Worm (Caenorhabditis elegans): Measurements from ENCODE around the gene sdz-31.

- no peak for TF ChIP-seq hmg-1.2 (GFP tag; IDR thresholded peaks at IDR 0.05)
- TF ChIP-seq ama-1 (optimal IDR thresholded peaks at IDR 0.05) = no peak
- TF ChIP-seq ama-1 (GFP tag; optimal IDR thresholded peaks at IDR 0.05) = no peak
- TF ChIP-seq hsf-1 (GFP tag; IDR thresholded peaks at IDR 0.05) = no peak
- TF ChIP-seq lir-1 (GFP tag; conservative IDR thresholded peaks at IDR 0.05) = no peak
- no peak for TF ChIP-seq B0035.1 (tag; optimal IDR thresholded peaks at IDR 0.05)
- no peak for TF ChIP-seq T26A5.8 (tag; optimal IDR thresholded peaks at IDR 0.05)
- TF ChIP-seq aptf-3 (GFP tag; IDR thresholded peaks at IDR 0.05) = no peak
- TF ChIP-seq F33H1.4 (GFP tag; IDR thresholded peaks at IDR 0.05) = no peak
- no peak for TF ChIP-seq unc-62 (GFP tag; optimal IDR thresholded peaks at IDR 0.05)
- TF ChIP-seq sea-2 (GFP tag; IDR thresholded peaks at IDR 0.05) = no peak
- no peak for TF ChIP-seq nfya-1 (tag; optimal IDR thresholded peaks at IDR 0.05; ENCODE audit: borderline replicate concordance, insufficient read depth)
- TF ChIP-seq lin-40 (tag; optimal IDR thresholded peaks at IDR 0.05) = no peak
- no peak for TF ChIP-seq F49E8.2 (tag; optimal IDR thresholded peaks at IDR 0.05; ENCODE audit: insufficient read depth)
These were observed 33.9 kb downstream of the sdz-31 start, which contains the start of gene fipr-10 for ce11 chrV:9913863-9914262.

Measured in whole organism, young adult.